Worm (Caenorhabditis elegans) whole organism, late embryonic: ENCODE data around the gene vps-54.

ENCODE experiments used
- C08G9.2 ChIP-seq: sonication (generic microtip); optimal IDR thresholded peaks from 2 replicates; lab custom pipeline; 2016; ENCODE audit warnings: mild to moderate bottlenecking, missing genetic modification characterization, moderate library complexity, missing compliant biosample characterization
- T23F11.4 ChIP-seq: fragments of 200-800 bp; sonication (Bioruptor generic); optimal IDR thresholded peaks from 2 replicates; lab custom pipeline; 2018; ENCODE audit warnings: mild to moderate bottlenecking, missing genetic modification characterization, missing compliant biosample characterization
- Y22D7AL.16 ChIP-seq: sonication (generic microtip); optimal IDR thresholded peaks from 2 replicates; lab custom pipeline; 2016; ENCODE audit warnings: missing genetic modification characterization, missing compliant biosample characterization
- ama-1 ChIP-seq: fragments of 150-350 bp; optimal IDR thresholded peaks from 2 replicates; lab custom pipeline; 2014
- ceh-19 ChIP-seq: fragments of 200-800 bp; sonication (Bioruptor generic); optimal IDR thresholded peaks from 2 replicates; lab custom pipeline; 2018; ENCODE audit warnings: mild to moderate bottlenecking, missing genetic modification characterization, missing compliant biosample characterization
- ceh-24 ChIP-seq: sonication (generic microtip); optimal IDR thresholded peaks from 2 replicates; lab custom pipeline; 2016; ENCODE audit warnings: mild to moderate bottlenecking, missing genetic modification characterization, missing compliant biosample characterization
- dmd-4 ChIP-seq: sonication (generic microtip); optimal IDR thresholded peaks from 2 replicates; lab custom pipeline; 2016; ENCODE audit warnings: borderline replicate concordance, missing genetic modification characterization, missing compliant biosample characterization
- dve-1 ChIP-seq: sonication (generic microtip); optimal IDR thresholded peaks from 2 replicates; lab custom pipeline; 2017; ENCODE audit warnings: antibody characterized with exemption, mild to moderate bottlenecking, missing genetic modification characterization, missing compliant biosample characterization
- nhr-11 ChIP-seq: fragments of 150-350 bp; optimal IDR thresholded peaks from 2 replicates; lab custom pipeline; 2014; ENCODE audit warnings: missing biosample characterization, missing genetic modification characterization
- npax-4 ChIP-seq: sonication (generic microtip); optimal IDR thresholded peaks from 2 replicates; lab custom pipeline; 2016; ENCODE audit warnings: missing genetic modification characterization, missing compliant biosample characterization
- pqm-1 ChIP-seq: sonication (generic microtip); optimal IDR thresholded peaks from 2 replicates; lab custom pipeline; 2016; ENCODE audit warnings: missing genetic modification characterization, missing compliant biosample characterization
- syd-9 ChIP-seq: sonication (generic microtip); optimal IDR thresholded peaks from 2 replicates; lab custom pipeline; 2016; ENCODE audit warnings: mild to moderate bottlenecking, missing genetic modification characterization, moderate library complexity, missing compliant biosample characterization
- unc-3 ChIP-seq, 2 experiments: fragments of 200-800 bp in 1 of 2; sonication (Bioruptor generic) in 1 of 2; sonication (generic microtip) in 1 of 2; conservative IDR thresholded peaks in 1 of 2; optimal IDR thresholded peaks in 1 of 2; 2 replicates each; pipeline versions ENCODE4 v1.3.6 to Lab custom; 2016 to 2022; ENCODE audit warnings: missing compliant biosample characterization in 2 of 2, missing genetic modification characterization in 2 of 2, missing genetic modification reagents in 1 of 2
- unc-55 ChIP-seq: sonication (generic microtip); optimal IDR thresholded peaks from 2 replicates; lab custom pipeline; 2017; ENCODE audit warnings: missing biosample characterization, missing genetic modification reagents, missing genetic modification characterization

- TF ChIP-seq unc-55 (GFP tag; lab: Kevin White, UChicago): no peak
- no peak for TF ChIP-seq dve-1 (tag; lab: Kevin White, UChicago)
- TF ChIP-seq nhr-11 (tag; lab: Kevin White, UChicago): no peak
- TF ChIP-seq pqm-1 (tag; lab: Kevin White, UChicago): no peak
- TF ChIP-seq C08G9.2 (tag; lab: Kevin White, UChicago): no peak
- TF ChIP-seq unc-3 (GFP tag; conservative IDR thresholded peaks at IDR 0.05; lab: Robert Waterston, UW): no peak
- no peak for TF ChIP-seq unc-3 (tag; optimal IDR thresholded peaks at IDR 0.05; lab: Kevin White, UChicago)
- no peak for TF ChIP-seq syd-9 (tag; lab: Kevin White, UChicago)
- TF ChIP-seq ceh-24 (tag; lab: Kevin White, UChicago): no peak
- no peak for TF ChIP-seq npax-4 (tag; lab: Kevin White, UChicago)
- TF ChIP-seq ama-1: no peak
- TF ChIP-seq ceh-19 (GFP tag; lab: Kevin White, UChicago): no peak
- no peak for TF ChIP-seq Y22D7AL.16 (tag; lab: Kevin White, UChicago)
- TF ChIP-seq T23F11.4 (GFP tag; lab: Kevin White, UChicago): no peak
- TF ChIP-seq dmd-4 (tag; lab: Kevin White, UChicago): no peak
Measured at ce11 chrV:10592479-10592878, 16.3 kb upstream of the vps-54 start, which contains the start of gene T21C9.9.
